Worm (Caenorhabditis elegans) whole organism, L4 larva: ENCODE results near the gene B0361.9.

Source experiments
- F26F4.8 ChIP-seq: fragments of 200-800 bp; sonication (Bioruptor generic); conservative IDR thresholded peaks from 2 replicates; pipeline ENCODE4 v1.3.6; 2022; ENCODE audit warnings: missing genetic modification characterization, missing compliant biosample characterization
- F44E2.7 ChIP-seq: fragments of 200-800 bp; sonication (Bioruptor generic); IDR thresholded peaks from 2 replicates; pipeline ENCODE4 v2.1.2; 2022; ENCODE audit warnings: missing genetic modification characterization, missing compliant biosample characterization
- Y75B8A.6 ChIP-seq: fragments of 200-800 bp; sonication (Bioruptor generic); IDR thresholded peaks from 2 replicates; pipeline ENCODE4 v1.3.6; 2022; ENCODE audit warnings: missing genetic modification reagents, missing genetic modification characterization, missing compliant biosample characterization
- aha-1 ChIP-seq: fragments of 150-350 bp; peaks from one replicate; lab custom pipeline; 2014; ENCODE audit warnings: missing biosample characterization, missing genetic modification characterization
- ceh-28 ChIP-seq: fragments of 150-350 bp; optimal IDR thresholded peaks from 2 replicates; lab custom pipeline; 2014; ENCODE audit warnings: missing biosample characterization, missing genetic modification reagents, missing genetic modification characterization
- ceh-32 ChIP-seq: sonication (generic microtip); optimal IDR thresholded peaks from 2 replicates; lab custom pipeline; 2016; ENCODE audit warnings: mild to moderate bottlenecking, missing genetic modification characterization, missing compliant biosample characterization; ENCODE audit not compliant: poor library complexity
- ceh-62 ChIP-seq: sonication (generic microtip); optimal IDR thresholded peaks from 2 replicates; lab custom pipeline; 2017; ENCODE audit warnings: missing biosample characterization, missing genetic modification characterization
- ceh-82 ChIP-seq: sonication (generic microtip); optimal IDR thresholded peaks from 2 replicates; lab custom pipeline; 2017; ENCODE audit warnings: missing biosample characterization, missing genetic modification characterization
- ces-1 ChIP-seq: fragments of 150-350 bp; sonication (generic microtip); optimal IDR thresholded peaks from 4 replicates; lab custom pipeline; 2014; ENCODE audit warnings: missing biosample characterization, missing genetic modification reagents, missing genetic modification characterization
- cey-2 ChIP-seq: sonication (generic microtip); optimal IDR thresholded peaks from 3 replicates; lab custom pipeline; 2017; ENCODE audit warnings: missing genetic modification characterization, mild to moderate bottlenecking, missing compliant biosample characterization, antibody characterized with exemption, borderline replicate concordance; ENCODE audit not compliant: insufficient read depth
- dmd-6 ChIP-seq: fragments of 200-800 bp; sonication (Bioruptor generic); IDR thresholded peaks from 2 replicates; pipeline ENCODE4 v1.3.6; 2022; ENCODE audit warnings: missing genetic modification reagents, missing genetic modification characterization, missing compliant biosample characterization
- dpl-1 ChIP-seq: fragments of 150-350 bp; optimal IDR thresholded peaks from 2 replicates; lab custom pipeline; 2014; ENCODE audit warnings: missing biosample characterization, missing genetic modification reagents, missing genetic modification characterization
- dve-1 ChIP-seq: sonication (generic microtip); optimal IDR thresholded peaks from 2 replicates; lab custom pipeline; 2017; ENCODE audit warnings: antibody characterized with exemption, mild to moderate bottlenecking, missing genetic modification characterization, missing compliant biosample characterization; ENCODE audit not compliant: insufficient read depth
- gei-8 ChIP-seq: fragments of 200-800 bp; sonication (Bioruptor generic); optimal IDR thresholded peaks from 2 replicates; lab custom pipeline; 2018; ENCODE audit warnings: mild to moderate bottlenecking, missing genetic modification characterization, missing compliant biosample characterization
- hif-1 ChIP-seq, 2 experiments: sonication (generic microtip); optimal IDR thresholded peaks; 2 replicates each; lab custom pipeline; 2016 to 2017; ENCODE audit warnings: missing compliant biosample characterization in 2 of 2, missing genetic modification characterization in 2 of 2, missing genetic modification reagents in 2 of 2, missing genotype in 2 of 2, mild to moderate bottlenecking in 1 of 2
- hlh-11 ChIP-seq: fragments of 200-800 bp; sonication (Bioruptor generic); optimal IDR thresholded peaks from 2 replicates; lab custom pipeline; 2018; ENCODE audit warnings: mild to moderate bottlenecking, missing genetic modification characterization, missing compliant biosample characterization
- hlh-30 ChIP-seq: sonication (generic microtip); optimal IDR thresholded peaks from 2 replicates; lab custom pipeline; 2017; ENCODE audit warnings: antibody characterized with exemption, mild to moderate bottlenecking, missing genetic modification characterization, missing compliant biosample characterization; ENCODE audit not compliant: insufficient read depth
- lin-1 ChIP-seq: fragments of 200-800 bp; sonication (Bioruptor generic); IDR thresholded peaks from 2 replicates; pipeline ENCODE4 v1.3.6; 2022; ENCODE audit warnings: missing genetic modification reagents, missing genetic modification characterization, missing compliant biosample characterization
- lin-29 ChIP-seq: fragments of 200-800 bp; sonication (Bioruptor generic); IDR thresholded peaks from 2 replicates; pipeline ENCODE4 v1.3.6; 2022; ENCODE audit warnings: missing genetic modification reagents, missing genetic modification characterization, missing compliant biosample characterization
- lin-38 ChIP-seq: fragments of 200-800 bp; sonication (Bioruptor generic); IDR thresholded peaks from 2 replicates; pipeline ENCODE4 v1.3.6; 2022; ENCODE audit warnings: missing genetic modification reagents, missing genetic modification characterization, missing compliant biosample characterization
- lsy-2 ChIP-seq, 2 experiments: fragments of 150-350 bp in 1 of 2; sonication (generic microtip) in 1 of 2; optimal IDR thresholded peaks; 2 replicates each; lab custom pipeline; 2014 to 2017; ENCODE audit warnings: missing biosample characterization in 2 of 2, missing genetic modification characterization in 2 of 2
- madf-9 ChIP-seq: fragments of 200-800 bp; sonication (Bioruptor generic); conservative IDR thresholded peaks from 2 replicates; pipeline ENCODE4 v1.3.6; 2022; ENCODE audit warnings: missing genetic modification reagents, missing genetic modification characterization, missing compliant biosample characterization
- mdt-29 ChIP-seq: fragments of 200-800 bp; sonication (Bioruptor generic); IDR thresholded peaks from 2 replicates; pipeline ENCODE4 v1.3.6; 2022; ENCODE audit warnings: missing genetic modification reagents, missing genetic modification characterization, missing compliant biosample characterization
- mxl-3 ChIP-seq: fragments of 200-800 bp; sonication (Bioruptor generic); optimal IDR thresholded peaks from 2 replicates; lab custom pipeline; 2018; ENCODE audit warnings: mild to moderate bottlenecking, missing genetic modification characterization, missing compliant biosample characterization
- nhr-111 ChIP-seq: fragments of 200-800 bp; sonication (Bioruptor generic); optimal IDR thresholded peaks from 2 replicates; lab custom pipeline; 2018; ENCODE audit warnings: mild to moderate bottlenecking, missing genetic modification characterization, missing compliant biosample characterization
- nhr-28 ChIP-seq: fragments of 150-350 bp; optimal IDR thresholded peaks from 2 replicates; lab custom pipeline; 2014; ENCODE audit warnings: missing biosample characterization, missing genetic modification characterization
- nhr-48 ChIP-seq: sonication (generic microtip); optimal IDR thresholded peaks from 2 replicates; lab custom pipeline; 2016; ENCODE audit warnings: mild to moderate bottlenecking, missing genetic modification characterization, missing compliant biosample characterization
- snpc-4 ChIP-seq: fragments of 150-350 bp; optimal IDR thresholded peaks from 2 replicates; lab custom pipeline; 2014; ENCODE audit warnings: missing biosample characterization, missing genetic modification characterization
- spr-3 ChIP-seq: fragments of 200-800 bp; sonication (Bioruptor generic); optimal IDR thresholded peaks from 2 replicates; lab custom pipeline; 2018; ENCODE audit warnings: mild to moderate bottlenecking, missing genetic modification characterization, missing compliant biosample characterization
- unc-62 ChIP-seq, 3 experiments: fragments of 150-350 bp in 1 of 3; sonication (generic microtip); optimal IDR thresholded peaks in 2 of 3; peaks in 1 of 3; 1 replicate in 1 of 3; 2 replicates in 2 of 3; lab custom pipeline; 2014 to 2017; ENCODE audit warnings: missing biosample characterization in 3 of 3, missing genetic modification characterization in 3 of 3, missing genetic modification reagents in 3 of 3, missing genotype in 1 of 3
- vab-7 ChIP-seq: fragments of 200-800 bp; sonication (Bioruptor generic); IDR thresholded peaks from 2 replicates; pipeline ENCODE4 v1.3.6; 2022; ENCODE audit warnings: missing genetic modification reagents, missing genetic modification characterization, missing compliant biosample characterization
- zag-1 ChIP-seq: fragments of 150-350 bp; optimal IDR thresholded peaks from 2 replicates; lab custom pipeline; 2014; ENCODE audit warnings: missing biosample characterization, missing genetic modification characterization
- zip-11 ChIP-seq: fragments of 200-800 bp; sonication (Bioruptor generic); IDR thresholded peaks from 2 replicates; pipeline ENCODE4 v1.3.6; 2022; ENCODE audit warnings: missing genetic modification characterization, missing compliant biosample characterization
- ztf-11 ChIP-seq: fragments of 150-350 bp; optimal IDR thresholded peaks from 2 replicates; lab custom pipeline; 2014; ENCODE audit warnings: missing biosample characterization, missing genetic modification characterization

Gene B0361.9

ce11 chrIII:7304961-7305648 is 5.7 kb upstream of the B0361.9 start:
- TF ChIP-seq lsy-2 (tag; optimal IDR thresholded peaks at IDR 0.05; lab: Kevin White, UChicago), result peak in 1 of 2 experiments; percentile 16
- peak; percentile 80 for TF ChIP-seq nhr-28 (tag; lab: Kevin White, UChicago)
- no peak for TF ChIP-seq hif-1 (tag; optimal IDR thresholded peaks at IDR 0.05; lab: Kevin White, UChicago)
- no peak for TF ChIP-seq F26F4.8
- 0 out of 2 replicates have a peak, but pooled peaks have one; percentile 35 for TF ChIP-seq lin-29 (GFP tag; lab: Robert Waterston, UW)
- peak; percentile 30; the same call in 1 of the 2 replicates for TF ChIP-seq dmd-6 (GFP tag; lab: Robert Waterston, UW)
- TF ChIP-seq dpl-1, result peak; percentile 17
- peak in 1 of 2 experiments; percentile 90 for TF ChIP-seq unc-62 (GFP tag; optimal IDR thresholded peaks at IDR 0.05 in 1 of 2; lab: Kevin White, UChicago)
- TF ChIP-seq unc-62 (tag; optimal IDR thresholded peaks at IDR 0.05; lab: Kevin White, UChicago), result no peak
- no peak for TF ChIP-seq aha-1 (tag; lab: Kevin White, UChicago)
- peak; percentile 84 for TF ChIP-seq nhr-48 (tag; lab: Kevin White, UChicago)
- TF ChIP-seq ceh-82 (tag; lab: Kevin White, UChicago), result no peak
- peak; percentile 48 for TF ChIP-seq mxl-3 (GFP tag; lab: Kevin White, UChicago)
- TF ChIP-seq cey-2, result peak; percentile 67
- TF ChIP-seq mdt-29, result no peak
- TF ChIP-seq hlh-11, result peak; percentile 85
- TF ChIP-seq dve-1 (tag; lab: Kevin White, UChicago), result peak; percentile 44
- TF ChIP-seq hlh-30 (tag; lab: Kevin White, UChicago), result peak; percentile 77
- no peak for TF ChIP-seq zip-11 (GFP tag; lab: Robert Waterston, UW)
- TF ChIP-seq zag-1 (tag; lab: Kevin White, UChicago), result no peak

- no peak for TF ChIP-seq madf-9 (GFP tag; lab: Robert Waterston, UW)
- TF ChIP-seq nhr-111 (GFP tag; lab: Kevin White, UChicago), result no peak
- TF ChIP-seq gei-8 (GFP tag; lab: Kevin White, UChicago), result no peak
- TF ChIP-seq lin-38, result no peak
- no peak for TF ChIP-seq spr-3
- TF ChIP-seq ceh-28 (tag; lab: Kevin White, UChicago), result no peak
- TF ChIP-seq dmd-6 (GFP tag; lab: Robert Waterston, UW), result no peak
- no peak for TF ChIP-seq ces-1 (GFP tag; lab: Kevin White, UChicago)
- TF ChIP-seq F44E2.7 (GFP tag; lab: Robert Waterston, UW), result no peak
- TF ChIP-seq vab-7 (GFP tag; lab: Robert Waterston, UW), result no peak
- TF ChIP-seq hif-1 (tag; optimal IDR thresholded peaks at IDR 0.05; lab: Kevin White, UChicago), result no peak
- TF ChIP-seq ceh-62 (tag; lab: Kevin White, UChicago), result no peak
- no peak for TF ChIP-seq lin-1 (GFP tag; lab: Robert Waterston, UW)
- no peak for TF ChIP-seq snpc-4 (tag; lab: Kevin White, UChicago)
- no peak for TF ChIP-seq ceh-32 (tag; lab: Kevin White, UChicago)
- TF ChIP-seq ztf-11 (tag; lab: Kevin White, UChicago), result no peak
- TF ChIP-seq, all 104 proteins: peak for 0
Measured at ce11 chrIII:7301668-7302067, 2.2 kb upstream of the B0361.9 start.

ce11 chrIII:7300763-7301162 is 1.3 kb upstream of the B0361.9 start:
- TF ChIP-seq hlh-30 (tag; lab: Kevin White, UChicago), result peak; percentile 32
- peak; percentile 36 for TF ChIP-seq nhr-28 (tag; lab: Kevin White, UChicago)
- TF ChIP-seq Y75B8A.6 (GFP tag; lab: Robert Waterston, UW), result no peak
- TF ChIP-seq, all 104 proteins: peak for 2
